Fruit fly (Drosophila melanogaster) whole organism, embryonic: ENCODE data around the gene CG9270.

Source experiments
- B-H1 ChIP-seq: fragments of 200-800 bp; sonication (Bioruptor generic); IDR thresholded peaks from 3 replicates; pipeline ENCODE4 v1.3.6; 2022; ENCODE audit warnings: missing biosample characterization, missing genetic modification characterization
- Bdp1 ChIP-seq: fragments of 200-800 bp; sonication (Bioruptor generic); optimal IDR thresholded peaks from 3 replicates; lab custom pipeline; 2016; ENCODE audit warnings: missing biosample characterization, missing genetic modification characterization
- CG10147 ChIP-seq: fragments of 200-800 bp; sonication (Bioruptor generic); optimal IDR thresholded peaks from 2 replicates; lab custom pipeline; 2019; ENCODE audit warnings: missing biosample characterization, mild to moderate bottlenecking, missing genetic modification characterization, moderate library complexity
- CG10267 ChIP-seq: fragments of 200-800 bp; sonication (Bioruptor generic); optimal IDR thresholded peaks from 2 replicates; lab custom pipeline; 2018; ENCODE audit warnings: missing biosample characterization, mild to moderate bottlenecking, missing genetic modification characterization, moderate library complexity
- CG11085 ChIP-seq: fragments of 200-800 bp; sonication (Bioruptor generic); IDR thresholded peaks from 2 replicates; pipeline ENCODE4 v1.3.6; 2022; ENCODE audit warnings: missing biosample characterization, missing genetic modification characterization
- CG11560 ChIP-seq: fragments of 200-800 bp; sonication (Bioruptor generic); IDR thresholded peaks from 3 replicates; pipeline ENCODE4 v1.3.6; 2022; ENCODE audit warnings: missing biosample characterization, missing genetic modification characterization
- CG11695 ChIP-seq: fragments of 200-800 bp; sonication (Bioruptor generic); IDR thresholded peaks from 3 replicates; pipeline ENCODE4 v1.3.6; 2022; ENCODE audit warnings: missing biosample characterization, missing genetic modification characterization
- CG12155 ChIP-seq: fragments of 200-800 bp; sonication (Bioruptor generic); optimal IDR thresholded peaks from 3 replicates; lab custom pipeline; 2016; ENCODE audit warnings: missing biosample characterization, missing genetic modification characterization
- CG12299 ChIP-seq: fragments of 200-800 bp; sonication (Bioruptor generic); optimal IDR thresholded peaks from 2 replicates; lab custom pipeline; 2018; ENCODE audit warnings: missing biosample characterization, mild to moderate bottlenecking, missing genetic modification characterization
- CG12659 ChIP-seq: fragments of 200-800 bp; sonication (Bioruptor generic); optimal IDR thresholded peaks from 3 replicates; lab custom pipeline; 2017; ENCODE audit warnings: mild to moderate bottlenecking, missing biosample characterization, missing genetic modification reagents, missing genetic modification characterization
- CG13123 ChIP-seq: fragments of 200-800 bp; sonication (Bioruptor generic); optimal IDR thresholded peaks from 2 replicates; lab custom pipeline; 2016; ENCODE audit warnings: missing biosample characterization, missing genetic modification characterization
- CG14860 ChIP-seq: fragments of 200-800 bp; sonication (Bioruptor generic); IDR thresholded peaks from 3 replicates; pipeline ENCODE4 v1.3.6; 2022; ENCODE audit warnings: missing biosample characterization, missing genetic modification characterization; ENCODE audit not compliant: partially characterized antibody
- CG17186 ChIP-seq: fragments of 200-800 bp; sonication (Bioruptor generic); optimal IDR thresholded peaks from 3 replicates; lab custom pipeline; 2017; ENCODE audit warnings: missing biosample characterization, missing genetic modification reagents, missing genetic modification characterization
- CG17359 ChIP-seq: fragments of 200-800 bp; sonication (Bioruptor generic); optimal IDR thresholded peaks from 3 replicates; lab custom pipeline; 2018; ENCODE audit warnings: missing biosample characterization, mild to moderate bottlenecking, missing genetic modification characterization, moderate library complexity
- CG17361 ChIP-seq: fragments of 200-800 bp; sonication (Bioruptor generic); IDR thresholded peaks from 3 replicates; pipeline ENCODE4 v1.3.6; 2022; ENCODE audit warnings: missing biosample characterization, missing genetic modification characterization
- CG18619 ChIP-seq: fragments of 200-800 bp; sonication (Bioruptor generic); optimal IDR thresholded peaks from 3 replicates; lab custom pipeline; 2017; ENCODE audit warnings: missing biosample characterization, mild to moderate bottlenecking, missing genetic modification characterization
- CG34224 ChIP-seq: fragments of 200-800 bp; sonication (Bioruptor generic); IDR thresholded peaks from 3 replicates; pipeline ENCODE4 v1.3.6; 2022; ENCODE audit warnings: missing biosample characterization, missing genetic modification characterization; ENCODE audit not compliant: partially characterized antibody
- CG4730 ChIP-seq: fragments of 200-800 bp; sonication (Bioruptor generic); IDR thresholded peaks from 2 replicates; pipeline ENCODE4 v1.3.6; 2022; ENCODE audit warnings: missing biosample characterization, missing genetic modification characterization
- CG5953 ChIP-seq: fragments of 200-800 bp; sonication (Bioruptor generic); IDR thresholded peaks from 2 replicates; pipeline ENCODE4 v1.3.6; 2022; ENCODE audit warnings: missing biosample characterization, missing genetic modification characterization
- CG6254 ChIP-seq: fragments of 200-800 bp; sonication (Bioruptor generic); optimal IDR thresholded peaks from 3 replicates; lab custom pipeline; 2017; ENCODE audit warnings: mild to moderate bottlenecking, missing biosample characterization, missing genetic modification reagents, missing genetic modification characterization
- CG7271 ChIP-seq: fragments of 200-800 bp; sonication (Bioruptor generic); optimal IDR thresholded peaks from 2 replicates; lab custom pipeline; 2018; ENCODE audit warnings: missing biosample characterization, mild to moderate bottlenecking, missing genetic modification characterization, moderate library complexity
- CG8944 ChIP-seq: fragments of 200-800 bp; sonication (Bioruptor generic); optimal IDR thresholded peaks from 3 replicates; lab custom pipeline; 2016; ENCODE audit warnings: missing biosample characterization, missing genetic modification characterization
- Camta ChIP-seq: fragments of 200-800 bp; sonication (Bioruptor generic); optimal IDR thresholded peaks from 2 replicates; lab custom pipeline; 2016; ENCODE audit warnings: missing biosample characterization, missing genetic modification characterization
- Chrac-16 ChIP-seq: fragments of 200-800 bp; sonication (Bioruptor generic); optimal IDR thresholded peaks from 3 replicates; lab custom pipeline; 2016; ENCODE audit warnings: missing biosample characterization, missing genetic modification characterization
- D19B ChIP-seq: fragments of 200-800 bp; sonication (Bioruptor generic); optimal IDR thresholded peaks from 2 replicates; lab custom pipeline; 2017; ENCODE audit warnings: missing biosample characterization, mild to moderate bottlenecking, missing genetic modification characterization
- Deaf1 ChIP-seq: fragments of 200-800 bp; optimal IDR thresholded peaks from 3 replicates; lab custom pipeline; 2019; ENCODE audit warnings: missing biosample characterization, mild to moderate bottlenecking, missing genetic modification characterization, moderate library complexity
- HLHmδ ChIP-seq: fragments of 200-800 bp; sonication (Bioruptor generic); optimal IDR thresholded peaks from 2 replicates; lab custom pipeline; 2018; ENCODE audit warnings: missing biosample characterization, mild to moderate bottlenecking, missing genetic modification characterization, moderate library complexity
- HmgZ ChIP-seq: fragments of 200-800 bp; sonication (Bioruptor generic); optimal IDR thresholded peaks from 2 replicates; lab custom pipeline; 2018; ENCODE audit warnings: missing biosample characterization, mild to moderate bottlenecking, missing genetic modification characterization
- Lim3 ChIP-seq: fragments of 200-800 bp; sonication (Bioruptor generic); IDR thresholded peaks from 2 replicates; pipeline ENCODE4 v1.3.6; 2022; ENCODE audit warnings: missing biosample characterization, missing genetic modification characterization
- Max ChIP-seq: fragments of 200-800 bp; sonication (Bioruptor generic); optimal IDR thresholded peaks from 2 replicates; lab custom pipeline; 2016; ENCODE audit warnings: missing biosample characterization, mild to moderate bottlenecking, missing genetic modification characterization
- Mrtf ChIP-seq: fragments of 200-800 bp; sonication (Bioruptor generic); IDR thresholded peaks from 3 replicates; pipeline ENCODE4 v1.3.6; 2022; ENCODE audit warnings: missing biosample characterization, missing genetic modification characterization
- NC2α ChIP-seq: fragments of 200-800 bp; sonication (Bioruptor generic); optimal IDR thresholded peaks from 2 replicates; lab custom pipeline; 2016; ENCODE audit warnings: missing biosample characterization, missing genetic modification characterization
- NK7.1 ChIP-seq: fragments of 200-800 bp; sonication (Bioruptor generic); optimal IDR thresholded peaks from 3 replicates; lab custom pipeline; 2016; ENCODE audit warnings: missing biosample characterization, missing genetic modification characterization
- Nf-YB ChIP-seq: fragments of 200-800 bp; sonication (Bioruptor generic); optimal IDR thresholded peaks from 3 replicates; lab custom pipeline; 2019; ENCODE audit warnings: missing biosample characterization, mild to moderate bottlenecking, missing genetic modification characterization, moderate library complexity
- PHDP ChIP-seq: fragments of 200-800 bp; sonication (Bioruptor generic); optimal IDR thresholded peaks from 3 replicates; lab custom pipeline; 2018; ENCODE audit warnings: missing biosample characterization, mild to moderate bottlenecking, missing genetic modification characterization, moderate library complexity
- Tbp ChIP-seq: fragments of >200 bp; optimal IDR thresholded peaks from 2 replicates; lab custom pipeline; 2018; ENCODE audit warnings: missing biosample characterization, missing genetic modification characterization
- Trl ChIP-seq, 3 experiments: fragments of >200 bp in 2 of 3; fragments of 200-800 bp in 1 of 3; sonication (Bioruptor generic) in 1 of 3; optimal IDR thresholded peaks; 2 replicates in 1 of 3; 3 replicates in 2 of 3; lab custom pipeline; 2016 to 2017; ENCODE audit warnings: missing biosample characterization in 1 of 3, missing genetic modification characterization in 1 of 3
- bab2 ChIP-seq: fragments of 200-800 bp; sonication (Bioruptor generic); optimal IDR thresholded peaks from 2 replicates; lab custom pipeline; 2016; ENCODE audit warnings: missing biosample characterization, missing genetic modification characterization
- bbx ChIP-seq: fragments of 200-800 bp; sonication (Bioruptor generic); IDR thresholded peaks from 2 replicates; pipeline ENCODE4 v1.3.6; 2022; ENCODE audit warnings: missing biosample characterization, missing genetic modification characterization; ENCODE audit not compliant: partially characterized antibody
- gro ChIP-seq: fragments of 200-800 bp; sonication (Bioruptor generic); optimal IDR thresholded peaks from 2 replicates; lab custom pipeline; 2016; ENCODE audit warnings: missing biosample characterization, missing genetic modification characterization
- kah ChIP-seq: fragments of 200-800 bp; sonication (Bioruptor generic); optimal IDR thresholded peaks from 2 replicates; lab custom pipeline; 2018; ENCODE audit warnings: missing biosample characterization, mild to moderate bottlenecking, missing genetic modification characterization
- ken ChIP-seq: fragments of 200-800 bp; sonication (Bioruptor generic); IDR thresholded peaks from 3 replicates; pipeline ENCODE4 v1.3.6; 2022; ENCODE audit warnings: missing biosample characterization, missing genetic modification characterization
- klu ChIP-seq: fragments of 200-800 bp; sonication (Bioruptor generic); IDR thresholded peaks from 2 replicates; pipeline ENCODE4 v1.3.6; 2022; ENCODE audit warnings: missing biosample characterization, missing genetic modification characterization
- mam ChIP-seq: fragments of 200-800 bp; sonication (Bioruptor generic); optimal IDR thresholded peaks from 3 replicates; lab custom pipeline; 2016; ENCODE audit warnings: missing biosample characterization, missing genetic modification characterization
- mld ChIP-seq: fragments of 200-800 bp; sonication (Bioruptor generic); IDR thresholded peaks from 3 replicates; pipeline ENCODE4 v1.3.6; 2022; ENCODE audit warnings: missing biosample characterization, missing genetic modification characterization; ENCODE audit not compliant: partially characterized antibody
- nmo ChIP-seq: fragments of 200-800 bp; sonication (Bioruptor generic); optimal IDR thresholded peaks from 2 replicates; lab custom pipeline; 2018; ENCODE audit warnings: missing biosample characterization, mild to moderate bottlenecking, missing genetic modification characterization, moderate library complexity
- psq ChIP-seq: fragments of 200-800 bp; sonication (Bioruptor generic); optimal IDR thresholded peaks from 2 replicates; lab custom pipeline; 2017; ENCODE audit warnings: missing biosample characterization, missing genetic modification characterization
- slbo ChIP-seq: fragments of 200-800 bp; sonication (Bioruptor generic); IDR thresholded peaks from 2 replicates; pipeline ENCODE4 v1.3.6; 2022; ENCODE audit warnings: missing biosample characterization, missing genetic modification characterization
- z ChIP-seq: fragments of 200-800 bp; sonication (Bioruptor generic); IDR thresholded peaks from 3 replicates; pipeline ENCODE4 v1.3.6; 2022; ENCODE audit warnings: missing biosample characterization, missing genetic modification characterization
- zfh1 ChIP-seq: fragments of 200-800 bp; sonication (Bioruptor generic); IDR thresholded peaks from 3 replicates; pipeline ENCODE4 v1.3.6; 2022; ENCODE audit warnings: missing biosample characterization, missing genetic modification characterization

CG9270 gene

DNA sequence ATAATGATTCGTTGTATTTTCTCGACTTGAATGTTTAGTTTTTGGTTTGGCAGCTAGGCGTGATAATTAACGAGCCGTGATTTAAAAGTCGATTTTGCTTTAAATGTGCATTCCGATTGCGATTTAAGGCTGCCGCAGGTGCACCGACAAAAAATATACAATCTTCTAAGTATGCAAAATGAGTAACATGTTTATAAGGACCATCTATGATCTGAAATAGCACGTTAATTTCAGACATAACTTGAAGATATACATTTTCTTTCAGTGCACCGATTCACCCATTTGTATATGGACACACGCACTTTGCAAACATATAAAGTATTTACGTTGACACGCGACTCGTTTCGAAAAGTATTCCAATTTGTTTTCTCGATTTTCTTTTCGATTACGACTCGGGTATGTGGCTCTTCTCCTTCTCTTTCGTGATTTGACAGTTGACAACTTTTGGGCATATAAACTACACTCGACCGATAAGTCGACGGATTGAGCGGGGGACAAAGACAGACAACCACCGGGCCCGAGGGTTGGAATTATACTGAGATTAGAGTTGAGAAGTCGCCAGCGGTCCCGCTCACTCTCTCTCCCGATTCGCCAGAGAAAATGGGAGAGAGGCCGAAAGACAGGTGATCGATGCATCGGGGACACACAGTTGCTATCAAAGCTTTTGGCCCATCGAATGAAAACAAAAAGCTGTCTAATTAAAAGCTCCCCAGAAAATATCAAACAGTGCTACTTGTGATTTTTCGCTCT is 43.9 kb downstream of the CG9270 start (continued):
- TF ChIP-seq Nf-YB (GFP tag; lab: Kevin White, UChicago) (peak; percentile 47), CG7271 (tag; lab: Kevin White, UChicago) (no peak), CG17186 (no peak), Chrac-16 (no peak), Tbp (GFP tag; lab: Kevin White, UChicago) (no peak), D19B (GFP tag; lab: Kevin White, UChicago) (no peak), CG4730 (GFP tag; lab: Robert Waterston, UW) (no peak), CG8944 (GFP tag; lab: Kevin White, UChicago) (no peak), Max (GFP tag; lab: Kevin White, UChicago) (no peak), z (GFP tag; lab: Robert Waterston, UW) (peak; percentile 4; the same call in 1 of the 3 replicates), CG34224 (GFP tag; lab: Robert Waterston, UW) (no peak), CG10147 (GFP tag; lab: Kevin White, UChicago) (no peak), Mrtf (GFP tag; lab: Robert Waterston, UW) (no peak), CG13123 (GFP tag; lab: Kevin White, UChicago) (no peak), nmo (GFP tag; lab: Kevin White, UChicago) (peak; percentile 42), mld (no peak), CG10267 (peak; percentile 15), zfh1 (no peak), CG12659 (GFP tag; lab: Kevin White, UChicago) (peak; percentile 24), HLHmδ (GFP tag; lab: Kevin White, UChicago) (peak; percentile 52), CG18619 (GFP tag; lab: Kevin White, UChicago) (no peak), Lim3 (GFP tag; lab: Robert Waterston, UW) (no peak), mam (no peak), HmgZ (no peak), Trl (optimal IDR thresholded peaks at IDR 0.05; lab: Kevin White, UChicago) (peak; percentile 68 to 78), Trl (GFP tag; optimal IDR thresholded peaks at IDR 0.05; lab: Kevin White, UChicago) (no peak), NK7.1 (GFP tag; lab: Kevin White, UChicago) (no peak), CG12299 (tag; lab: Kevin White, UChicago) (no peak), CG17361 (peak; percentile 61; the same call in 2 of the 3 replicates), NC2α (GFP tag; lab: Kevin White, UChicago) (no peak), Deaf1 (tag; lab: Kevin White, UChicago) (peak; percentile 32), bbx (GFP tag; lab: Robert Waterston, UW) (no peak), psq (GFP tag; lab: Kevin White, UChicago) (no peak), CG14860 (GFP tag; lab: Robert Waterston, UW) (no peak), Camta (peak; percentile 25), ken (GFP tag; lab: Robert Waterston, UW) (no peak), kah (GFP tag; lab: Kevin White, UChicago) (peak; percentile 51), B-H1 (peak; percentile 29; the same call in 1 of the 3 replicates), slbo (peak; percentile 34; the same call in 1 of the 2 replicates), CG6254 (GFP tag; lab: Kevin White, UChicago) (peak; percentile 8), CG11085 (GFP tag; lab: Robert Waterston, UW) (no peak), Bdp1 (GFP tag; lab: Kevin White, UChicago) (peak; percentile 7), gro (GFP tag; lab: Kevin White, UChicago) (peak; percentile 14), CG5953 (GFP tag; lab: Robert Waterston, UW) (no peak), CG11695 (GFP tag; lab: Robert Waterston, UW) (no peak), klu (GFP tag; lab: Robert Waterston, UW) (no peak), CG12155 (GFP tag; lab: Kevin White, UChicago) (no peak), CG17359 (tag; lab: Kevin White, UChicago) (peak; percentile 53), CG11560 (no peak), PHDP (tag; lab: Kevin White, UChicago) (peak; percentile 25), bab2 (GFP tag; lab: Kevin White, UChicago) (peak; percentile 15)
